Fruit fly (Drosophila melanogaster) whole organism, wandering third instar larva: ENCODE results near the gene CG4362.

Source experiments
- Abd-B ChIP-seq: fragments of >200 bp; optimal IDR thresholded peaks from 2 replicates; lab custom pipeline; 2017; ENCODE audit warnings: missing biosample characterization, missing genetic modification characterization
- CG32264 ChIP-seq: fragments of 200-800 bp; sonication (Bioruptor generic); optimal IDR thresholded peaks from 2 replicates; lab custom pipeline; 2016; ENCODE audit warnings: missing biosample characterization, missing genetic modification characterization
- CrebA ChIP-seq: fragments of 200-800 bp; sonication (Bioruptor generic); optimal IDR thresholded peaks from 2 replicates; lab custom pipeline; 2016; ENCODE audit warnings: missing biosample characterization, mild to moderate bottlenecking, missing genetic modification characterization, borderline replicate concordance
- Dfd ChIP-seq: fragments of >200 bp; optimal IDR thresholded peaks from 2 replicates; lab custom pipeline; 2017; ENCODE audit warnings: missing biosample characterization, missing genetic modification characterization
- Dif ChIP-seq: fragments of 200-275, 200-300 bp; sonication (Bioruptor generic); optimal IDR thresholded peaks from 2 replicates; lab custom pipeline; 2018; ENCODE audit warnings: missing biosample characterization, missing genetic modification characterization; ENCODE audit not compliant: partially characterized antibody
- GATAd ChIP-seq: sonication (Bioruptor generic); optimal IDR thresholded peaks from 2 replicates; lab custom pipeline; 2016; ENCODE audit warnings: missing biosample characterization, missing genetic modification characterization
- Hnf4 ChIP-seq: fragments of 200-800 bp; sonication (Bioruptor generic); optimal IDR thresholded peaks from 2 replicates; lab custom pipeline; 2016; ENCODE audit warnings: missing biosample characterization, mild to moderate bottlenecking, missing genetic modification characterization
- Hr83 ChIP-seq: fragments of 200-300 bp; sonication (Bioruptor generic); optimal IDR thresholded peaks from 2 replicates; lab custom pipeline; 2016; ENCODE audit warnings: missing biosample characterization, mild to moderate bottlenecking, missing genetic modification characterization, moderate library complexity; ENCODE audit not compliant: poor library complexity, severe bottlenecking
- Jra ChIP-seq: sonication (Bioruptor generic); optimal IDR thresholded peaks from 2 replicates; lab custom pipeline; 2016; ENCODE audit warnings: missing biosample characterization, missing genetic modification characterization
- Mio ChIP-seq: sonication (Bioruptor generic); optimal IDR thresholded peaks from 2 replicates; lab custom pipeline; 2016; ENCODE audit warnings: missing biosample characterization, missing genetic modification characterization
- Myc ChIP-seq: fragments of >200 bp; optimal IDR thresholded peaks from 2 replicates; lab custom pipeline; 2017
- N ChIP-seq: fragments of >200 bp; optimal IDR thresholded peaks from 2 replicates; lab custom pipeline; 2018; ENCODE audit warnings: missing biosample characterization, missing external identifiers, missing genetic modification characterization
- OdsH ChIP-seq: fragments of 200-800 bp; sonication (Bioruptor generic); optimal IDR thresholded peaks from 2 replicates; lab custom pipeline; 2016; ENCODE audit warnings: missing biosample characterization, mild to moderate bottlenecking, missing genetic modification characterization
- Rel ChIP-seq, 2 experiments: fragments of 200-800 bp; sonication (Bioruptor generic) in 1 of 2; optimal IDR thresholded peaks; 2 replicates in 1 of 2; 3 replicates in 1 of 2; lab custom pipeline; 2016 to 2019; ENCODE audit warnings: mild to moderate bottlenecking in 2 of 2, missing biosample characterization in 2 of 2, missing genetic modification characterization in 2 of 2, moderate library complexity in 1 of 2
- Sp1 ChIP-seq: fragments of 200-800 bp; sonication (Bioruptor generic); optimal IDR thresholded peaks from 3 replicates; lab custom pipeline; 2019; ENCODE audit warnings: missing biosample characterization, mild to moderate bottlenecking, missing genetic modification characterization, moderate library complexity
- Vsx2 ChIP-seq: fragments of 200-300, 225-300 bp; sonication (Bioruptor generic); optimal IDR thresholded peaks from 2 replicates; lab custom pipeline; 2018; ENCODE audit warnings: missing biosample characterization, missing genetic modification characterization; ENCODE audit not compliant: partially characterized antibody
- br ChIP-seq: fragments of 200-800 bp; sonication (Bioruptor generic); optimal IDR thresholded peaks from 2 replicates; lab custom pipeline; 2016; ENCODE audit warnings: missing biosample characterization, missing genetic modification characterization
- dmrt93B ChIP-seq: fragments of 200-800 bp; sonication (Bioruptor generic); optimal IDR thresholded peaks from 2 replicates; lab custom pipeline; 2018; ENCODE audit warnings: missing biosample characterization, mild to moderate bottlenecking, missing genetic modification characterization
- dsf ChIP-seq: sonication (Bioruptor generic); optimal IDR thresholded peaks from 2 replicates; lab custom pipeline; 2016; ENCODE audit warnings: missing biosample characterization, missing genetic modification characterization, borderline replicate concordance
- foxo ChIP-seq, 2 experiments: fragments of 200-800 bp; sonication (Bioruptor generic); optimal IDR thresholded peaks; 2 replicates in 1 of 2; 3 replicates in 1 of 2; lab custom pipeline; 2016 to 2017; ENCODE audit warnings: missing biosample characterization in 2 of 2, missing genetic modification characterization in 2 of 2
- fru ChIP-seq: fragments of 200-800 bp; sonication (Bioruptor generic); optimal IDR thresholded peaks from 3 replicates; lab custom pipeline; 2016; ENCODE audit warnings: missing biosample characterization, mild to moderate bottlenecking, missing genetic modification characterization
- h ChIP-seq: fragments of 200-800 bp; sonication (Bioruptor generic); optimal IDR thresholded peaks from 3 replicates; lab custom pipeline; 2016; ENCODE audit warnings: missing biosample characterization, mild to moderate bottlenecking, missing genetic modification characterization
- jim ChIP-seq: fragments of 175-275, 200-325 bp; sonication (Bioruptor generic); optimal IDR thresholded peaks from 2 replicates; lab custom pipeline; 2016; ENCODE audit warnings: missing biosample characterization, mild to moderate bottlenecking, missing genetic modification characterization
- lola ChIP-seq: fragments of >200 bp; optimal IDR thresholded peaks from 2 replicates; lab custom pipeline; 2017; ENCODE audit warnings: missing biosample characterization, missing genetic modification characterization
- pan ChIP-seq: fragments of >200 bp; optimal IDR thresholded peaks from 2 replicates; lab custom pipeline; 2017
- psq ChIP-seq: fragments of 200-800 bp; sonication (Bioruptor generic); optimal IDR thresholded peaks from 3 replicates; lab custom pipeline; 2017; ENCODE audit warnings: missing biosample characterization, mild to moderate bottlenecking, missing genetic modification characterization, moderate library complexity
- sage ChIP-seq: fragments of 200-800 bp; sonication (Bioruptor generic); optimal IDR thresholded peaks from 2 replicates; lab custom pipeline; 2016; ENCODE audit warnings: missing biosample characterization, mild to moderate bottlenecking, missing genetic modification characterization
- sv ChIP-seq: fragments of 200-800 bp; sonication (Bioruptor generic); optimal IDR thresholded peaks from 3 replicates; lab custom pipeline; 2016; ENCODE audit warnings: missing biosample characterization, missing genetic modification characterization
- tai ChIP-seq: sonication (Bioruptor generic); optimal IDR thresholded peaks from 2 replicates; lab custom pipeline; 2016; ENCODE audit warnings: missing biosample characterization, missing genetic modification characterization
- usp ChIP-seq: fragments of >200 bp; optimal IDR thresholded peaks from 2 replicates; lab custom pipeline; 2017; ENCODE audit warnings: missing biosample characterization, missing genetic modification characterization
- woc ChIP-seq: sonication (Bioruptor generic); optimal IDR thresholded peaks from 2 replicates; lab custom pipeline; 2016; ENCODE audit warnings: missing biosample characterization, mild to moderate bottlenecking, missing genetic modification characterization

Gene CG4362

dm6 chr3R:20307487-20307971 lies at the start of gene CG4362:
TSS of gene CG4362 (minus strand) at chr3R:20307537.
- TF ChIP-seq CrebA (GFP tag; lab: Kevin White, UChicago): peak; percentile 4
- TF ChIP-seq sv (GFP tag; lab: Kevin White, UChicago): no peak
- no peak for TF ChIP-seq Dfd (GFP tag; lab: Kevin White, UChicago)
- TF ChIP-seq Myc (lab: Kevin White, UChicago): no peak
- no peak for TF ChIP-seq usp (GFP tag; lab: Kevin White, UChicago)
- TF ChIP-seq lola: no peak
- TF ChIP-seq OdsH (GFP tag; lab: Kevin White, UChicago): no peak
- TF ChIP-seq tai: no peak
- no peak for TF ChIP-seq GATAd (GFP tag; lab: Kevin White, UChicago)
- TF ChIP-seq N (GFP tag; lab: Kevin White, UChicago): no peak
- TF ChIP-seq dmrt93B (GFP tag; lab: Kevin White, UChicago): no peak
- no peak for TF ChIP-seq jim
- TF ChIP-seq h (GFP tag; lab: Kevin White, UChicago): peak; percentile 20
- no peak for TF ChIP-seq psq (GFP tag; lab: Kevin White, UChicago)
- peak; percentile 39 for TF ChIP-seq br (GFP tag; lab: Kevin White, UChicago)
- no peak for TF ChIP-seq Hnf4 (GFP tag; lab: Kevin White, UChicago)
- TF ChIP-seq, all 38 proteins: peak for 3

- TF ChIP-seq lola: no peak
- no peak for TF ChIP-seq Dfd (GFP tag; lab: Kevin White, UChicago)
- no peak for TF ChIP-seq CrebA (GFP tag; lab: Kevin White, UChicago)
- no peak for TF ChIP-seq Dif (GFP tag; lab: Kevin White, UChicago)
- no peak for TF ChIP-seq Abd-B (GFP tag; lab: Kevin White, UChicago)
- TF ChIP-seq Jra (GFP tag; lab: Kevin White, UChicago): no peak
- TF ChIP-seq Rel (GFP tag; optimal IDR thresholded peaks at IDR 0.05; lab: Kevin White, UChicago): no peak
- no peak for TF ChIP-seq Rel (tag; optimal IDR thresholded peaks at IDR 0.05; lab: Kevin White, UChicago)
- TF ChIP-seq CG32264 (GFP tag; lab: Kevin White, UChicago): no peak
- TF ChIP-seq h (GFP tag; lab: Kevin White, UChicago): no peak
- TF ChIP-seq tai: no peak
- TF ChIP-seq Mio (GFP tag; lab: Kevin White, UChicago): no peak
- TF ChIP-seq, all 38 proteins: peak for 0
Observed at dm6 chr3R:20350278-20350677, 42.9 kb upstream of the CG4362 start.

dm6 chr3R:20346903-20347302 lies 39.6 kb upstream of the CG4362 start:
- TF ChIP-seq woc (GFP tag; lab: Kevin White, UChicago): no peak
- TF ChIP-seq psq (GFP tag; lab: Kevin White, UChicago): no peak
- no peak for TF ChIP-seq Dfd (GFP tag; lab: Kevin White, UChicago)
- no peak for TF ChIP-seq foxo (GFP tag; optimal IDR thresholded peaks at IDR 0.05; lab: Kevin White, UChicago)
- TF ChIP-seq sage (GFP tag; lab: Kevin White, UChicago): no peak
- no peak for TF ChIP-seq pan (lab: Kevin White, UChicago)
- TF ChIP-seq jim: no peak
- no peak for TF ChIP-seq Dif (GFP tag; lab: Kevin White, UChicago)
- no peak for TF ChIP-seq fru
- no peak for TF ChIP-seq tai
- TF ChIP-seq lola: no peak
- no peak for TF ChIP-seq Jra (GFP tag; lab: Kevin White, UChicago)
- TF ChIP-seq Myc (lab: Kevin White, UChicago): no peak
- TF ChIP-seq Vsx2 (GFP tag; lab: Kevin White, UChicago): no peak
- no peak for TF ChIP-seq N (GFP tag; lab: Kevin White, UChicago)
- TF ChIP-seq dsf (GFP tag; lab: Kevin White, UChicago): no peak
- no peak for TF ChIP-seq Rel (GFP tag; optimal IDR thresholded peaks at IDR 0.05; lab: Kevin White, UChicago)
- no peak for TF ChIP-seq Rel (tag; optimal IDR thresholded peaks at IDR 0.05; lab: Kevin White, UChicago)
- no peak for TF ChIP-seq Sp1
- TF ChIP-seq OdsH (GFP tag; lab: Kevin White, UChicago): no peak

- TF ChIP-seq Mio (GFP tag; lab: Kevin White, UChicago) (no peak), Hr83 (GFP tag; lab: Kevin White, UChicago) (no peak)
- TF ChIP-seq, all 38 proteins: peak for 0
Observed at dm6 chr3R:20338673-20339072, 31.3 kb upstream of the CG4362 start, which contains the start of gene Ir92a. TSS of gene Ir92a (plus strand) at chr3R:20338973.
